Worm (Caenorhabditis elegans) whole organism, L3 larva: ENCODE data around the gene sra-6.

Experiments
- R02D3.7 ChIP-seq: fragments of 150-350 bp; optimal IDR thresholded peaks from 2 replicates; lab custom pipeline; 2014; ENCODE audit warnings: missing biosample characterization, missing genetic modification characterization
- ama-1 ChIP-seq: fragments of 150-350 bp; optimal IDR thresholded peaks from 2 replicates; lab custom pipeline; 2018
- ceh-16 ChIP-seq: sonication (generic microtip); optimal IDR thresholded peaks from 2 replicates; lab custom pipeline; 2017; ENCODE audit warnings: missing biosample characterization, missing genetic modification characterization
- ceh-28 ChIP-seq: fragments of 150-350 bp; optimal IDR thresholded peaks from 2 replicates; lab custom pipeline; 2014; ENCODE audit warnings: missing biosample characterization, missing genetic modification reagents, missing genetic modification characterization
- ceh-82 ChIP-seq: fragments of 150-350 bp; optimal IDR thresholded peaks from 2 replicates; lab custom pipeline; 2014; ENCODE audit warnings: missing biosample characterization, missing genetic modification characterization
- ceh-9 ChIP-seq: sonication (generic microtip); optimal IDR thresholded peaks from 2 replicates; lab custom pipeline; 2018; ENCODE audit warnings: missing biosample characterization, missing genetic modification characterization
- daf-12 ChIP-seq: fragments of 150-350 bp; optimal IDR thresholded peaks from 2 replicates; lab custom pipeline; 2014; ENCODE audit warnings: missing biosample characterization, missing genetic modification reagents, missing genetic modification characterization
- egl-27 ChIP-seq: sonication (generic microtip); optimal IDR thresholded peaks from 4 replicates; lab custom pipeline; 2017; ENCODE audit warnings: missing biosample characterization, missing genetic modification reagents, missing genetic modification characterization
- egl-5 ChIP-seq: fragments of 150-350 bp; optimal IDR thresholded peaks from 2 replicates; lab custom pipeline; 2017; ENCODE audit warnings: missing biosample characterization, missing genetic modification reagents, missing genetic modification characterization, inconsistent platforms
- elt-1 ChIP-seq: fragments of 150-350 bp; optimal IDR thresholded peaks from 2 replicates; lab custom pipeline; 2014; ENCODE audit warnings: missing biosample characterization, missing genetic modification characterization
- elt-2 ChIP-seq: sonication (generic microtip); optimal IDR thresholded peaks from 2 replicates; lab custom pipeline; 2016; ENCODE audit warnings: missing genetic modification reagents, mild to moderate bottlenecking, missing genetic modification characterization, missing compliant biosample characterization
- elt-3 ChIP-seq, 3 experiments: fragments of 150-350 bp in 1 of 3; sonication (generic microtip) in 2 of 3; optimal IDR thresholded peaks; 2 replicates in 2 of 3; 4 replicates in 1 of 3; lab custom pipeline; 2014 to 2017; ENCODE audit warnings: missing biosample characterization in 3 of 3, missing genetic modification characterization in 3 of 3
- eor-1 ChIP-seq, 2 experiments: fragments of 150-350 bp; optimal IDR thresholded peaks; 2 replicates each; lab custom pipeline; 2014 to 2018; ENCODE audit warnings: missing biosample characterization in 2 of 2, missing genetic modification characterization in 2 of 2
- fkh-10 ChIP-seq: sonication (generic microtip); optimal IDR thresholded peaks from 2 replicates; lab custom pipeline; 2017; ENCODE audit warnings: missing biosample characterization, missing genetic modification reagents, missing genetic modification characterization
- fkh-2 ChIP-seq: fragments of 150-350 bp; optimal IDR thresholded peaks from 2 replicates; lab custom pipeline; 2014; ENCODE audit warnings: missing biosample characterization, missing genetic modification reagents, missing genetic modification characterization
- hmg-11 ChIP-seq: sonication (generic microtip); optimal IDR thresholded peaks from 2 replicates; lab custom pipeline; 2016; ENCODE audit warnings: missing genetic modification characterization, missing compliant biosample characterization
- jun-1 ChIP-seq: fragments of 150-350 bp; optimal IDR thresholded peaks from 2 replicates; lab custom pipeline; 2014; ENCODE audit warnings: missing biosample characterization, missing genetic modification reagents, missing genetic modification characterization
- lin-15B ChIP-seq: fragments of 150-350 bp; optimal IDR thresholded peaks from 2 replicates; lab custom pipeline; 2014; ENCODE audit warnings: missing biosample characterization, missing genetic modification characterization
- lin-39 ChIP-seq: fragments of 150-350 bp; optimal IDR thresholded peaks from 2 replicates; lab custom pipeline; 2018; ENCODE audit warnings: missing biosample characterization, missing genetic modification reagents, missing genetic modification characterization
- lsy-12 ChIP-seq: sonication (generic microtip); optimal IDR thresholded peaks from 2 replicates; lab custom pipeline; 2016; ENCODE audit warnings: mild to moderate bottlenecking, missing genetic modification characterization, missing compliant biosample characterization
- mdl-1 ChIP-seq: fragments of 150-350 bp; optimal IDR thresholded peaks from 2 replicates; lab custom pipeline; 2014; ENCODE audit warnings: missing biosample characterization, missing genetic modification characterization
- nfya-1 ChIP-seq: sonication (generic microtip); optimal IDR thresholded peaks from 2 replicates; lab custom pipeline; 2017; ENCODE audit warnings: missing genetic modification characterization, mild to moderate bottlenecking, missing compliant biosample characterization, antibody characterized with exemption, moderate library complexity; ENCODE audit not compliant: insufficient read depth
- nhr-11 ChIP-seq: fragments of 150-350 bp; optimal IDR thresholded peaks from 2 replicates; lab custom pipeline; 2014; ENCODE audit warnings: missing biosample characterization, missing genetic modification characterization
- nhr-23 ChIP-seq: fragments of 150-350 bp; optimal IDR thresholded peaks from 2 replicates; lab custom pipeline; 2014; ENCODE audit warnings: missing biosample characterization, missing genetic modification reagents, missing genetic modification characterization
- nhr-25 ChIP-seq: sonication (generic microtip); optimal IDR thresholded peaks from 2 replicates; lab custom pipeline; 2017; ENCODE audit warnings: missing biosample characterization, missing genetic modification characterization
- nhr-28 ChIP-seq: fragments of 150-350 bp; optimal IDR thresholded peaks from 2 replicates; lab custom pipeline; 2014; ENCODE audit warnings: missing biosample characterization, missing genetic modification characterization
- nhr-43 ChIP-seq: sonication (generic microtip); optimal IDR thresholded peaks from 2 replicates; lab custom pipeline; 2016; ENCODE audit warnings: mild to moderate bottlenecking, missing genetic modification characterization, missing compliant biosample characterization; ENCODE audit not compliant: poor library complexity, severe bottlenecking
- nhr-67 ChIP-seq: fragments of 150-350 bp; optimal IDR thresholded peaks from 2 replicates; lab custom pipeline; 2014; ENCODE audit warnings: missing biosample characterization, missing genetic modification characterization
- nhr-76 ChIP-seq: fragments of 150-350 bp; sonication (generic microtip); optimal IDR thresholded peaks from 5 replicates; lab custom pipeline; 2014; ENCODE audit warnings: missing biosample characterization, missing genetic modification characterization
- nhr-77 ChIP-seq: fragments of 150-350 bp; optimal IDR thresholded peaks from 2 replicates; lab custom pipeline; 2014; ENCODE audit warnings: missing biosample characterization, missing genetic modification characterization
- pha-4 ChIP-seq: fragments of 150-350 bp; optimal IDR thresholded peaks from 2 replicates; lab custom pipeline; 2014; ENCODE audit warnings: missing biosample characterization, missing genetic modification reagents, missing genetic modification characterization
- pqm-1 ChIP-seq: fragments of 150-350 bp; optimal IDR thresholded peaks from 2 replicates; lab custom pipeline; 2017; ENCODE audit warnings: missing biosample characterization, missing genetic modification characterization, inconsistent platforms
- snpc-4 ChIP-seq: fragments of 150-350 bp; optimal IDR thresholded peaks from 2 replicates; lab custom pipeline; 2014; ENCODE audit warnings: missing biosample characterization, missing genetic modification characterization
- tbx-2 ChIP-seq: sonication (generic microtip); optimal IDR thresholded peaks from 2 replicates; lab custom pipeline; 2016; ENCODE audit warnings: mild to moderate bottlenecking, missing genetic modification characterization, missing compliant biosample characterization
- unc-62 ChIP-seq: fragments of 150-350 bp; sonication (generic microtip); optimal IDR thresholded peaks from 4 replicates; lab custom pipeline; 2014; ENCODE audit warnings: missing biosample characterization, missing genetic modification reagents, missing genetic modification characterization
- zag-1 ChIP-seq: fragments of 150-350 bp; optimal IDR thresholded peaks from 2 replicates; lab custom pipeline; 2014; ENCODE audit warnings: missing biosample characterization, missing genetic modification characterization

The sra-6 gene

ce11 chrII:9591071-9591470 lies 40.5 kb upstream of the sra-6 start, which contains the start of the genes E02H1.1 and tag-124:
Gene E02H1.1 (minus strand): TSS chrII:9591164.
Gene tag-124 (plus strand): TSS chrII:9591292.
- peak; percentile 77 for TF ChIP-seq pha-4 (tag; lab: Kevin White, UChicago)
- peak; percentile 21 for TF ChIP-seq pqm-1 (tag; lab: Kevin White, UChicago)
- peak; percentile 76 for TF ChIP-seq lin-15B (tag; lab: Kevin White, UChicago)
- peak; percentile 74 for TF ChIP-seq nhr-25
- TF ChIP-seq elt-2, result peak; percentile 17
- no peak for TF ChIP-seq zag-1 (tag; lab: Kevin White, UChicago)
- no peak for TF ChIP-seq egl-5 (tag; lab: Kevin White, UChicago)
- no peak for TF ChIP-seq daf-12 (tag; lab: Kevin White, UChicago)
- peak; percentile 15 for TF ChIP-seq ceh-28 (tag; lab: Kevin White, UChicago)
- TF ChIP-seq nhr-11 (tag; lab: Kevin White, UChicago), result peak; percentile 34
- TF ChIP-seq mdl-1 (tag; lab: Kevin White, UChicago), result no peak
- peak; percentile 35 for TF ChIP-seq hmg-11 (tag; lab: Kevin White, UChicago)
- peak; percentile 92 for TF ChIP-seq nhr-43 (tag; lab: Kevin White, UChicago)
- no peak for TF ChIP-seq fkh-10 (GFP tag; lab: Kevin White, UChicago)
- TF ChIP-seq nhr-23 (tag; lab: Kevin White, UChicago), result peak; percentile 87
- TF ChIP-seq nfya-1 (tag; lab: Kevin White, UChicago), result peak; percentile 72
- peak; percentile 72 for TF ChIP-seq lsy-12
- TF ChIP-seq eor-1 (tag; optimal IDR thresholded peaks at IDR 0.05; lab: Kevin White, UChicago), result peak in 1 of 2 experiments; percentile 69
- TF ChIP-seq snpc-4 (tag; lab: Kevin White, UChicago), result peak; percentile 62
- no peak for TF ChIP-seq egl-27 (tag; lab: Kevin White, UChicago)

- no peak for TF ChIP-seq zag-1 (tag; lab: Kevin White, UChicago)
- TF ChIP-seq hmg-11 (tag; lab: Kevin White, UChicago), result no peak
- no peak for TF ChIP-seq ceh-82
- no peak for TF ChIP-seq nhr-28 (tag; lab: Kevin White, UChicago)
- TF ChIP-seq jun-1 (tag; lab: Kevin White, UChicago), result no peak
- no peak for TF ChIP-seq nhr-67 (tag; lab: Kevin White, UChicago)
- no peak for TF ChIP-seq lin-39 (tag; lab: Kevin White, UChicago)
- TF ChIP-seq ama-1 (lab: Kevin White, UChicago), result no peak
- TF ChIP-seq fkh-2 (tag; lab: Kevin White, UChicago), result no peak
- TF ChIP-seq ceh-16 (tag; lab: Kevin White, UChicago), result no peak
- no peak for TF ChIP-seq nhr-76 (tag; lab: Kevin White, UChicago)
- no peak for TF ChIP-seq nhr-11 (tag; lab: Kevin White, UChicago)
- no peak for TF ChIP-seq ceh-28 (tag; lab: Kevin White, UChicago)
- TF ChIP-seq ceh-9 (tag; lab: Kevin White, UChicago), result no peak
- TF ChIP-seq daf-12 (tag; lab: Kevin White, UChicago), result no peak
- no peak for TF ChIP-seq elt-1 (tag; lab: Kevin White, UChicago)
- no peak for TF ChIP-seq R02D3.7 (tag; lab: Kevin White, UChicago)
- TF ChIP-seq mdl-1 (tag; lab: Kevin White, UChicago), result no peak
- no peak for TF ChIP-seq tbx-2 (tag; lab: Kevin White, UChicago)
- no peak for TF ChIP-seq nhr-77
Measured at ce11 chrII:9589667-9590066, 39.0 kb upstream of the sra-6 start, which contains the start of gene eral-1. Gene eral-1 (minus strand): TSS chrII:9589767.

- no peak for TF ChIP-seq fkh-2 (tag; lab: Kevin White, UChicago)
- peak; percentile 66 for TF ChIP-seq elt-2
- TF ChIP-seq nhr-25, result peak; percentile 7
- TF ChIP-seq nhr-11 (tag; lab: Kevin White, UChicago), result peak; percentile 31
- TF ChIP-seq elt-3 (tag; optimal IDR thresholded peaks at IDR 0.05; lab: Kevin White, UChicago), result peak in 1 of 3 experiments; percentile 49
- peak; percentile 57 for TF ChIP-seq nhr-23 (tag; lab: Kevin White, UChicago)
- TF ChIP-seq unc-62, result no peak
- TF ChIP-seq ceh-28 (tag; lab: Kevin White, UChicago), result peak; percentile 64
Measured at ce11 chrII:9586734-9587209, 36.2 kb upstream of the sra-6 start, which contains the start of gene ugt-58. Gene ugt-58 (minus strand): TSS chrII:9586784.
